Fruit fly (Drosophila melanogaster) whole organism, embryonic: ENCODE measurements around the gene RpS9.

Experiments used
- Ada2b ChIP-seq: fragments of 200-800 bp; sonication (Bioruptor generic); IDR thresholded peaks from 2 replicates; pipeline ENCODE4 v1.3.6; 2022; ENCODE audit warnings: missing biosample characterization, missing genetic modification characterization
- Atf-2 ChIP-seq: fragments of 200-800 bp; sonication (Bioruptor generic); optimal IDR thresholded peaks from 2 replicates; lab custom pipeline; 2016; ENCODE audit warnings: missing biosample characterization, missing genetic modification characterization
- BEAF-32 ChIP-seq: fragments of 200-800 bp; sonication (Bioruptor generic); optimal IDR thresholded peaks from 3 replicates; lab custom pipeline; 2017; ENCODE audit warnings: missing biosample characterization, missing genetic modification characterization, mild to moderate bottlenecking, moderate library complexity, missing genetic modification reagents
- Bgb ChIP-seq: fragments of 200-800 bp; sonication (Bioruptor generic); IDR thresholded peaks from 2 replicates; pipeline ENCODE4 v1.3.6; 2022; ENCODE audit warnings: missing biosample characterization, missing genetic modification characterization; ENCODE audit not compliant: partially characterized antibody
- CG10147 ChIP-seq: fragments of 200-800 bp; sonication (Bioruptor generic); optimal IDR thresholded peaks from 2 replicates; lab custom pipeline; 2019; ENCODE audit warnings: missing biosample characterization, mild to moderate bottlenecking, missing genetic modification characterization, moderate library complexity
- CG1024 ChIP-seq: fragments of 200-800 bp; sonication (Bioruptor generic); IDR thresholded peaks from 2 replicates; pipeline ENCODE4 v1.3.6; 2022; ENCODE audit warnings: missing biosample characterization, missing genetic modification characterization
- CG10543 ChIP-seq: fragments of 200-800 bp; sonication (Bioruptor generic); optimal IDR thresholded peaks from 3 replicates; lab custom pipeline; 2017; ENCODE audit warnings: missing biosample characterization, mild to moderate bottlenecking, missing genetic modification characterization, moderate library complexity
- CG11093 ChIP-seq: fragments of 200-800 bp; sonication (Bioruptor generic); IDR thresholded peaks from 3 replicates; pipeline ENCODE4 v1.3.6; 2022; ENCODE audit warnings: missing biosample characterization, missing genetic modification characterization
- CG11398 ChIP-seq: fragments of 200-800 bp; sonication (Bioruptor generic); optimal IDR thresholded peaks from 2 replicates; lab custom pipeline; 2016; ENCODE audit warnings: missing biosample characterization, missing genetic modification characterization
- CG11696 ChIP-seq: fragments of 200-800 bp; sonication (Bioruptor generic); IDR thresholded peaks from 2 replicates; pipeline ENCODE4 v1.3.6; 2022; ENCODE audit warnings: missing biosample characterization, missing genetic modification characterization
- CG12219 ChIP-seq: fragments of 200-800 bp; sonication (Bioruptor generic); optimal IDR thresholded peaks from 3 replicates; lab custom pipeline; 2018; ENCODE audit warnings: missing biosample characterization, mild to moderate bottlenecking, missing genetic modification characterization
- CG12769 ChIP-seq: fragments of 200-800 bp; sonication (Bioruptor generic); optimal IDR thresholded peaks from 2 replicates; lab custom pipeline; 2019; ENCODE audit warnings: missing biosample characterization, mild to moderate bottlenecking, missing genetic modification characterization, moderate library complexity
- CG13424 ChIP-seq: fragments of 200-800 bp; sonication (Bioruptor generic); optimal IDR thresholded peaks from 2 replicates; lab custom pipeline; 2019; ENCODE audit warnings: missing biosample characterization, mild to moderate bottlenecking, missing genetic modification characterization, moderate library complexity
- CG18619 ChIP-seq: fragments of 200-800 bp; sonication (Bioruptor generic); optimal IDR thresholded peaks from 3 replicates; lab custom pipeline; 2017; ENCODE audit warnings: missing biosample characterization, mild to moderate bottlenecking, missing genetic modification characterization
- CG2199 ChIP-seq: fragments of 200-800 bp; sonication (Bioruptor generic); IDR thresholded peaks from 3 replicates; pipeline ENCODE4 v1.3.6; 2022; ENCODE audit warnings: missing biosample characterization, missing genetic modification characterization
- CG2202 ChIP-seq: fragments of 200-800 bp; sonication (Bioruptor generic); optimal IDR thresholded peaks from 2 replicates; lab custom pipeline; 2018; ENCODE audit warnings: missing biosample characterization, mild to moderate bottlenecking, missing genetic modification characterization
- CG4730 ChIP-seq: fragments of 200-800 bp; sonication (Bioruptor generic); IDR thresholded peaks from 2 replicates; pipeline ENCODE4 v1.3.6; 2022; ENCODE audit warnings: missing biosample characterization, missing genetic modification characterization
- CG5180 ChIP-seq: fragments of 200-800 bp; sonication (Bioruptor generic); optimal IDR thresholded peaks from 3 replicates; lab custom pipeline; 2017; ENCODE audit warnings: missing biosample characterization, missing genetic modification characterization, mild to moderate bottlenecking, moderate library complexity, missing genetic modification reagents
- CG6683 ChIP-seq: fragments of 200-800 bp; sonication (Bioruptor generic); optimal IDR thresholded peaks from 2 replicates; lab custom pipeline; 2017; ENCODE audit warnings: missing biosample characterization, mild to moderate bottlenecking, missing genetic modification characterization, missing genetic modification reagents
- CG6689 ChIP-seq: fragments of 200-800 bp; sonication (Bioruptor generic); IDR thresholded peaks from 2 replicates; pipeline ENCODE4 v1.3.6; 2022; ENCODE audit warnings: missing biosample characterization, missing genetic modification characterization
- CG6765 ChIP-seq: fragments of 200-800 bp; sonication (Bioruptor generic); optimal IDR thresholded peaks from 3 replicates; lab custom pipeline; 2017; ENCODE audit warnings: missing biosample characterization, mild to moderate bottlenecking, missing genetic modification characterization
- Hmr ChIP-seq: fragments of 200-800 bp; sonication (Bioruptor generic); optimal IDR thresholded peaks from 3 replicates; lab custom pipeline; 2017; ENCODE audit warnings: mild to moderate bottlenecking, missing biosample characterization, missing genetic modification reagents, missing genetic modification characterization
- MTF-1 ChIP-seq: fragments of 200-800 bp; sonication (Bioruptor generic); optimal IDR thresholded peaks from 2 replicates; lab custom pipeline; 2018; ENCODE audit warnings: missing biosample characterization, mild to moderate bottlenecking, missing genetic modification characterization, borderline replicate concordance
- Mad ChIP-seq: fragments of 200-800 bp; sonication (Bioruptor generic); optimal IDR thresholded peaks from 2 replicates; lab custom pipeline; 2016; ENCODE audit warnings: missing biosample characterization, missing genetic modification characterization
- NC2α ChIP-seq: fragments of 200-800 bp; sonication (Bioruptor generic); optimal IDR thresholded peaks from 2 replicates; lab custom pipeline; 2016; ENCODE audit warnings: missing biosample characterization, missing genetic modification characterization
- Nf-YA ChIP-seq: fragments of 200-800 bp; sonication (Bioruptor generic); IDR thresholded peaks from 2 replicates; pipeline ENCODE4 v1.3.6; 2022; ENCODE audit warnings: missing biosample characterization, missing genetic modification characterization
- Ravus ChIP-seq: fragments of 200-800 bp; sonication (Bioruptor generic); IDR thresholded peaks from 2 replicates; pipeline ENCODE4 v1.3.6; 2022; ENCODE audit warnings: missing biosample characterization, missing genetic modification characterization
- ato ChIP-seq: fragments of 200-800 bp; sonication (Bioruptor generic); IDR thresholded peaks from 2 replicates; pipeline ENCODE4 v1.3.6; 2022; ENCODE audit warnings: missing biosample characterization, missing genetic modification characterization; ENCODE audit not compliant: partially characterized antibody
- bbx ChIP-seq: fragments of 200-800 bp; sonication (Bioruptor generic); IDR thresholded peaks from 2 replicates; pipeline ENCODE4 v1.3.6; 2022; ENCODE audit warnings: missing biosample characterization, missing genetic modification characterization; ENCODE audit not compliant: partially characterized antibody
- crol ChIP-seq: fragments of 200-800 bp; sonication (Bioruptor generic); IDR thresholded peaks from 2 replicates; pipeline ENCODE4 v1.3.6; 2022; ENCODE audit warnings: missing biosample characterization, missing genetic modification characterization
- disco-r ChIP-seq: fragments of 200-800 bp; sonication (Bioruptor generic); optimal IDR thresholded peaks from 2 replicates; lab custom pipeline; 2016; ENCODE audit warnings: missing biosample characterization, missing genetic modification characterization
- ewg ChIP-seq: fragments of 200-800 bp; sonication (Bioruptor generic); optimal IDR thresholded peaks from 3 replicates; lab custom pipeline; 2017; ENCODE audit warnings: mild to moderate bottlenecking, missing biosample characterization, missing genetic modification reagents, missing genetic modification characterization
- fd3F ChIP-seq: fragments of 200-800 bp; sonication (Bioruptor generic); optimal IDR thresholded peaks from 2 replicates; lab custom pipeline; 2018; ENCODE audit warnings: missing biosample characterization, mild to moderate bottlenecking, missing genetic modification characterization, moderate library complexity
- gce ChIP-seq: fragments of 200-800 bp; sonication (Bioruptor generic); IDR thresholded peaks from 3 replicates; pipeline ENCODE4 v1.3.6; 2022; ENCODE audit warnings: missing biosample characterization, missing genetic modification characterization
- gcm ChIP-seq: fragments of 200-800 bp; sonication (Bioruptor generic); optimal IDR thresholded peaks from 2 replicates; lab custom pipeline; 2019; ENCODE audit warnings: missing biosample characterization, mild to moderate bottlenecking, missing genetic modification characterization, moderate library complexity
- gsb ChIP-seq: fragments of 200-800 bp; sonication (Bioruptor generic); IDR thresholded peaks from 2 replicates; pipeline ENCODE4 v1.3.6; 2022; ENCODE audit warnings: missing biosample characterization, missing genetic modification characterization
- hbn ChIP-seq: fragments of 200-800 bp; sonication (Bioruptor generic); IDR thresholded peaks from 2 replicates; pipeline ENCODE4 v1.3.6; 2022; ENCODE audit warnings: missing biosample characterization, missing genetic modification characterization; ENCODE audit not compliant: partially characterized antibody
- lbe ChIP-seq: fragments of 200-800 bp; sonication (Bioruptor generic); optimal IDR thresholded peaks from 2 replicates; lab custom pipeline; 2016; ENCODE audit warnings: missing biosample characterization, mild to moderate bottlenecking, missing genetic modification characterization
- otp ChIP-seq: fragments of 200-800 bp; sonication (Bioruptor generic); IDR thresholded peaks from 3 replicates; pipeline ENCODE4, ENCODE4 v1.3.6; 2022; ENCODE audit warnings: missing biosample characterization, missing genetic modification characterization
- sc ChIP-seq, 3 experiments: fragments of >200 bp in 2 of 3; fragments of 200-800 bp in 1 of 3; sonication (Bioruptor generic) in 1 of 3; optimal IDR thresholded peaks; 2 replicates in 2 of 3; 3 replicates in 1 of 3; lab custom pipeline; 2017; ENCODE audit warnings: mild to moderate bottlenecking in 1 of 3, missing biosample characterization in 1 of 3, missing genetic modification characterization in 1 of 3, missing genetic modification reagents in 1 of 3
- sim ChIP-seq: fragments of 200-800 bp; sonication (Bioruptor generic); IDR thresholded peaks from 2 replicates; pipeline ENCODE4 v1.3.6; 2022; ENCODE audit warnings: missing biosample characterization, missing genetic modification characterization
- sima ChIP-seq: fragments of 200-800 bp; sonication (Bioruptor generic); optimal IDR thresholded peaks from 2 replicates; lab custom pipeline; 2016; ENCODE audit warnings: missing biosample characterization, missing genetic modification characterization
- so ChIP-seq: fragments of 200-800 bp; sonication (Bioruptor generic); IDR thresholded peaks from 3 replicates; pipeline ENCODE4 v1.3.6; 2022; ENCODE audit warnings: missing biosample characterization, missing genetic modification characterization
- tin ChIP-seq: fragments of 200-800 bp; sonication (Bioruptor generic); optimal IDR thresholded peaks from 3 replicates; lab custom pipeline; 2016; ENCODE audit warnings: missing biosample characterization, missing genetic modification characterization
- unpg ChIP-seq: fragments of 200-800 bp; sonication (Bioruptor generic); optimal IDR thresholded peaks from 3 replicates; lab custom pipeline; 2018; ENCODE audit warnings: missing biosample characterization, mild to moderate bottlenecking, missing genetic modification characterization, moderate library complexity
- wek ChIP-seq: fragments of 200-800 bp; sonication (Bioruptor generic); optimal IDR thresholded peaks from 3 replicates; lab custom pipeline; 2018; ENCODE audit warnings: missing biosample characterization, mild to moderate bottlenecking, missing genetic modification characterization, moderate library complexity
- wor ChIP-seq: fragments of 200-800 bp; sonication (Bioruptor generic); IDR thresholded peaks from 2 replicates; pipeline ENCODE4 v1.3.6; 2022; ENCODE audit warnings: missing biosample characterization, missing genetic modification characterization
- z ChIP-seq: fragments of 200-800 bp; sonication (Bioruptor generic); IDR thresholded peaks from 3 replicates; pipeline ENCODE4 v1.3.6; 2022; ENCODE audit warnings: missing biosample characterization, missing genetic modification characterization

RpS9 gene

dm6 chr3L:9505007-9505712 is 6.2 kb downstream of the RpS9 start, which contains the start of gene path (continued):
- TF ChIP-seq Ada2b (GFP tag; lab: Robert Waterston, UW) (no peak), crol (GFP tag; lab: Robert Waterston, UW) (no peak), lbe (no peak), CG2199 (GFP tag; lab: Robert Waterston, UW) (peak; percentile 88; the same call in 2 of the 3 replicates), disco-r (GFP tag; lab: Kevin White, UChicago) (no peak), CG6765 (GFP tag; lab: Kevin White, UChicago) (peak; percentile 52), CG11093 (GFP tag; lab: Robert Waterston, UW) (no peak), CG4730 (GFP tag; lab: Robert Waterston, UW) (no peak), z (GFP tag; lab: Robert Waterston, UW) (no peak; the same call in 2 of the 3 replicates), wek (no peak), ewg (peak; percentile 13), Ravus (no peak), Nf-YA (GFP tag; lab: Robert Waterston, UW) (no peak), CG12219 (no peak), Bgb (GFP tag; lab: Robert Waterston, UW) (peak; percentile 51; the same call in 1 of the 2 replicates), CG2202 (tag; lab: Kevin White, UChicago) (peak; percentile 13), sima (GFP tag; lab: Kevin White, UChicago) (no peak), so (GFP tag; lab: Robert Waterston, UW) (no peak), wor (no peak), unpg (GFP tag; lab: Kevin White, UChicago) (peak; percentile 8), BEAF-32 (GFP tag; lab: Kevin White, UChicago) (no peak), otp (GFP tag; lab: Robert Waterston, UW) (peak; percentile 50; the same call in 1 of the 3 replicates), CG1024 (GFP tag; lab: Robert Waterston, UW) (no peak), gsb (GFP tag; lab: Robert Waterston, UW) (no peak), sim (GFP tag; lab: Robert Waterston, UW) (no peak), MTF-1 (GFP tag; lab: Kevin White, UChicago) (peak; percentile 49), CG10147 (GFP tag; lab: Kevin White, UChicago) (peak; percentile 22), fd3F (GFP tag; lab: Kevin White, UChicago) (no peak), hbn (GFP tag; lab: Robert Waterston, UW) (no peak), CG6689 (GFP tag; lab: Robert Waterston, UW) (peak; percentile 30; the same call in 1 of the 2 replicates), CG12769 (peak; percentile 53), gce (GFP tag; lab: Robert Waterston, UW) (0 out of 3 replicates have a peak, but pooled peaks have one; percentile 17), gcm (peak; percentile 14), ato (GFP tag; lab: Robert Waterston, UW) (no peak), NC2α (GFP tag; lab: Kevin White, UChicago) (peak; percentile 20), CG10543 (GFP tag; lab: Kevin White, UChicago) (peak; percentile 21), bbx (GFP tag; lab: Robert Waterston, UW) (peak; percentile 67; the same call in 1 of the 2 replicates), CG13424 (tag; lab: Kevin White, UChicago) (peak; percentile 57), Mad (GFP tag; lab: Kevin White, UChicago) (peak; percentile 46), CG5180 (GFP tag; lab: Kevin White, UChicago) (peak; percentile 19), CG11398 (GFP tag; lab: Kevin White, UChicago) (no peak), Hmr (GFP tag; lab: Kevin White, UChicago) (peak; percentile 26), sc (optimal IDR thresholded peaks at IDR 0.05; lab: Kevin White, UChicago) (no peak), sc (GFP tag; optimal IDR thresholded peaks at IDR 0.05; lab: Kevin White, UChicago) (no peak), Atf-2 (no peak), CG11696 (GFP tag; lab: Robert Waterston, UW) (peak; percentile 45; the same call in 1 of the 2 replicates), CG18619 (GFP tag; lab: Kevin White, UChicago) (peak; percentile 38), tin (GFP tag; lab: Kevin White, UChicago) (no peak), CG6683 (GFP tag; lab: Kevin White, UChicago) (peak; percentile 38)
